Fruit fly (Drosophila melanogaster) whole organism, embryonic: ENCODE data around the gene HisCl1.

ENCODE experiments used
- Ada2b ChIP-seq: fragments of 200-800 bp; sonication (Bioruptor generic); IDR thresholded peaks from 2 replicates; pipeline ENCODE4 v1.3.6; 2022; ENCODE audit warnings: missing biosample characterization, missing genetic modification characterization
- CG10462 ChIP-seq: fragments of 200-800 bp; sonication (Bioruptor generic); optimal IDR thresholded peaks from 2 replicates; lab custom pipeline; 2016; ENCODE audit warnings: missing biosample characterization, missing genetic modification characterization
- CG12744 ChIP-seq: fragments of 200-800 bp; sonication (Bioruptor generic); optimal IDR thresholded peaks from 2 replicates; lab custom pipeline; 2016; ENCODE audit warnings: missing biosample characterization, missing genetic modification characterization
- CG13894 ChIP-seq: fragments of 200-800 bp; sonication (Bioruptor generic); optimal IDR thresholded peaks from 3 replicates; lab custom pipeline; 2018; ENCODE audit warnings: missing biosample characterization, mild to moderate bottlenecking, missing genetic modification characterization, moderate library complexity
- CG16779 ChIP-seq: fragments of 200-800 bp; sonication (Bioruptor generic); IDR thresholded peaks from 2 replicates; pipeline ENCODE4 v1.3.6; 2022; ENCODE audit warnings: missing biosample characterization, missing genetic modification characterization
- CG17359 ChIP-seq: fragments of 200-800 bp; sonication (Bioruptor generic); optimal IDR thresholded peaks from 3 replicates; lab custom pipeline; 2018; ENCODE audit warnings: missing biosample characterization, mild to moderate bottlenecking, missing genetic modification characterization, moderate library complexity
- CG2120 ChIP-seq: fragments of 200-800 bp; sonication (Bioruptor generic); optimal IDR thresholded peaks from 3 replicates; lab custom pipeline; 2016; ENCODE audit warnings: missing biosample characterization, missing genetic modification characterization
- CG34376 ChIP-seq: fragments of 200-800 bp; sonication (Bioruptor generic); optimal IDR thresholded peaks from 2 replicates; lab custom pipeline; 2018; ENCODE audit warnings: missing biosample characterization, mild to moderate bottlenecking, missing genetic modification characterization
- CG4360 ChIP-seq: fragments of 200-800 bp; sonication (Bioruptor generic); IDR thresholded peaks from 2 replicates; pipeline ENCODE4 v1.3.6; 2022; ENCODE audit warnings: missing biosample characterization, missing genetic modification characterization
- CG6254 ChIP-seq: fragments of 200-800 bp; sonication (Bioruptor generic); optimal IDR thresholded peaks from 3 replicates; lab custom pipeline; 2017; ENCODE audit warnings: mild to moderate bottlenecking, missing biosample characterization, missing genetic modification reagents, missing genetic modification characterization
- CG6654 ChIP-seq: fragments of 200-800 bp; sonication (Bioruptor generic); optimal IDR thresholded peaks from 2 replicates; lab custom pipeline; 2017; ENCODE audit warnings: missing biosample characterization, mild to moderate bottlenecking, missing genetic modification characterization
- CG8388 ChIP-seq: fragments of 200-800 bp; sonication (Bioruptor generic); optimal IDR thresholded peaks from 2 replicates; lab custom pipeline; 2019; ENCODE audit warnings: missing biosample characterization, mild to moderate bottlenecking, missing genetic modification characterization, moderate library complexity
- CG9797 ChIP-seq: fragments of 200-800 bp; sonication (Bioruptor generic); optimal IDR thresholded peaks from 3 replicates; lab custom pipeline; 2018; ENCODE audit warnings: missing biosample characterization, mild to moderate bottlenecking, missing genetic modification characterization
- Camta ChIP-seq: fragments of 200-800 bp; sonication (Bioruptor generic); optimal IDR thresholded peaks from 2 replicates; lab custom pipeline; 2016; ENCODE audit warnings: missing biosample characterization, missing genetic modification characterization
- D19B ChIP-seq: fragments of 200-800 bp; sonication (Bioruptor generic); optimal IDR thresholded peaks from 2 replicates; lab custom pipeline; 2017; ENCODE audit warnings: missing biosample characterization, mild to moderate bottlenecking, missing genetic modification characterization
- Dip3 ChIP-seq: fragments of 200-800 bp; sonication (Bioruptor generic); optimal IDR thresholded peaks from 3 replicates; lab custom pipeline; 2016; ENCODE audit warnings: missing biosample characterization, missing genetic modification characterization
- Dll ChIP-seq: fragments of 200-800 bp; sonication (Bioruptor generic); IDR thresholded peaks from 4 replicates; pipeline ENCODE4 v1.3.6; 2022; ENCODE audit warnings: missing biosample characterization, missing genetic modification characterization; ENCODE audit not compliant: partially characterized antibody
- Drgx ChIP-seq: fragments of 200-800 bp; sonication (Bioruptor generic); IDR thresholded peaks from 2 replicates; pipeline ENCODE4 v1.3.6; 2022; ENCODE audit warnings: missing biosample characterization, missing genetic modification characterization
- Fer2 ChIP-seq: fragments of 200-800 bp; sonication (Bioruptor generic); optimal IDR thresholded peaks from 2 replicates; lab custom pipeline; 2018; ENCODE audit warnings: missing biosample characterization, mild to moderate bottlenecking, missing genetic modification characterization, moderate library complexity
- HmgZ ChIP-seq: fragments of 200-800 bp; sonication (Bioruptor generic); optimal IDR thresholded peaks from 2 replicates; lab custom pipeline; 2018; ENCODE audit warnings: missing biosample characterization, mild to moderate bottlenecking, missing genetic modification characterization
- Med ChIP-seq: fragments of 200-800 bp; sonication (Bioruptor generic); peaks from one replicate; lab custom pipeline; 2016; ENCODE audit warnings: missing biosample characterization, missing genetic modification characterization, mild to moderate bottlenecking, inconsistent platforms, moderate library complexity
- Oli ChIP-seq: fragments of 200-800 bp; sonication (Bioruptor generic); optimal IDR thresholded peaks from 2 replicates; lab custom pipeline; 2018; ENCODE audit warnings: missing biosample characterization, mild to moderate bottlenecking, missing genetic modification characterization, moderate library complexity
- Rx ChIP-seq: fragments of 200-800 bp; sonication (Bioruptor generic); IDR thresholded peaks from 2 replicates; pipeline ENCODE4 v1.3.6; 2022; ENCODE audit warnings: missing biosample characterization, missing genetic modification characterization
- Trl ChIP-seq, 3 experiments: fragments of >200 bp in 2 of 3; fragments of 200-800 bp in 1 of 3; sonication (Bioruptor generic) in 1 of 3; optimal IDR thresholded peaks; 2 replicates in 1 of 3; 3 replicates in 2 of 3; lab custom pipeline; 2016 to 2017; ENCODE audit warnings: missing biosample characterization in 1 of 3, missing genetic modification characterization in 1 of 3
- Xrp1 ChIP-seq: fragments of 200-800 bp; sonication (Bioruptor generic); IDR thresholded peaks from 2 replicates; pipeline ENCODE4 v1.3.6; 2022; ENCODE audit warnings: missing biosample characterization, missing genetic modification characterization
- YL-1 ChIP-seq: fragments of 200-800 bp; sonication (Bioruptor generic); optimal IDR thresholded peaks from 3 replicates; lab custom pipeline; 2017; ENCODE audit warnings: missing biosample characterization, mild to moderate bottlenecking, missing genetic modification characterization
- abd-A ChIP-seq: fragments of 200-800 bp; sonication (Bioruptor generic); optimal IDR thresholded peaks from 3 replicates; lab custom pipeline; 2019; ENCODE audit warnings: missing biosample characterization, mild to moderate bottlenecking, missing genetic modification characterization, moderate library complexity
- al ChIP-seq: fragments of 200-800 bp; sonication (Bioruptor generic); IDR thresholded peaks from 2 replicates; pipeline ENCODE4 v1.3.6; 2022; ENCODE audit warnings: missing biosample characterization, missing genetic modification characterization
- cg ChIP-seq: fragments of 200-800 bp; sonication (Bioruptor generic); optimal IDR thresholded peaks from 3 replicates; lab custom pipeline; 2019; ENCODE audit warnings: missing biosample characterization, mild to moderate bottlenecking, missing genetic modification characterization, moderate library complexity
- chif ChIP-seq, 2 experiments: fragments of 200-800 bp; sonication (Bioruptor generic); optimal IDR thresholded peaks; 3 replicates each; lab custom pipeline; 2016; ENCODE audit warnings: missing biosample characterization in 2 of 2, missing genetic modification characterization in 2 of 2
- chinmo ChIP-seq: fragments of 200-800 bp; sonication (Bioruptor generic); IDR thresholded peaks from 4 replicates; pipeline ENCODE4 v1.3.6; 2022; ENCODE audit warnings: missing biosample characterization, missing genetic modification characterization; ENCODE audit not compliant: partially characterized antibody
- chm ChIP-seq: fragments of 200-800 bp; sonication (Bioruptor generic); IDR thresholded peaks from 2 replicates; pipeline ENCODE4 v1.3.6; 2022; ENCODE audit warnings: missing biosample characterization, missing genetic modification characterization
- ci ChIP-seq: fragments of 200-800 bp; sonication (Bioruptor generic); IDR thresholded peaks from 3 replicates; pipeline ENCODE4 v1.3.6; 2022; ENCODE audit warnings: missing biosample characterization, missing genetic modification characterization
- crc ChIP-seq: fragments of 200-800 bp; sonication (Bioruptor generic); optimal IDR thresholded peaks from 2 replicates; lab custom pipeline; 2016; ENCODE audit warnings: missing biosample characterization, missing genetic modification characterization
- gsb ChIP-seq: fragments of 200-800 bp; sonication (Bioruptor generic); IDR thresholded peaks from 2 replicates; pipeline ENCODE4 v1.3.6; 2022; ENCODE audit warnings: missing biosample characterization, missing genetic modification characterization
- inv ChIP-seq: fragments of 200-800 bp; sonication (Bioruptor generic); IDR thresholded peaks from 2 replicates; pipeline ENCODE4 v1.3.6; 2022; ENCODE audit warnings: missing biosample characterization, missing genetic modification characterization; ENCODE audit not compliant: partially characterized antibody
- kni ChIP-seq: fragments of 200-800 bp; sonication (Bioruptor generic); optimal IDR thresholded peaks from 3 replicates; lab custom pipeline; 2017; ENCODE audit warnings: mild to moderate bottlenecking, missing biosample characterization, missing genetic modification reagents, missing genetic modification characterization
- maf-S ChIP-seq: fragments of 200-800 bp; sonication (Bioruptor generic); optimal IDR thresholded peaks from 2 replicates; lab custom pipeline; 2016; ENCODE audit warnings: missing biosample characterization, missing genetic modification characterization
- nerfin-1 ChIP-seq: fragments of 200-800 bp; sonication (Bioruptor generic); optimal IDR thresholded peaks from 3 replicates; lab custom pipeline; 2019; ENCODE audit warnings: missing biosample characterization, mild to moderate bottlenecking, missing genetic modification characterization, moderate library complexity
- onecut ChIP-seq: fragments of 200-800 bp; sonication (Bioruptor generic); IDR thresholded peaks from 2 replicates; pipeline ENCODE4 v1.3.6; 2022; ENCODE audit warnings: missing biosample characterization, missing genetic modification characterization
- p53 ChIP-seq: fragments of 200-800 bp; sonication (Bioruptor generic); optimal IDR thresholded peaks from 2 replicates; lab custom pipeline; 2016; ENCODE audit warnings: missing biosample characterization, missing genetic modification characterization
- phol ChIP-seq: fragments of 200-800 bp; sonication (Bioruptor generic); optimal IDR thresholded peaks from 3 replicates; lab custom pipeline; 2018; ENCODE audit warnings: missing biosample characterization, mild to moderate bottlenecking, missing genetic modification characterization, moderate library complexity
- pros ChIP-seq: fragments of 200-800 bp; sonication (Bioruptor generic); optimal IDR thresholded peaks from 3 replicates; lab custom pipeline; 2019; ENCODE audit warnings: missing biosample characterization, mild to moderate bottlenecking, missing genetic modification characterization, moderate library complexity
- row ChIP-seq: fragments of 200-800 bp; sonication (Bioruptor generic); IDR thresholded peaks from 3 replicates; pipeline ENCODE4 v1.3.6; 2022; ENCODE audit warnings: missing biosample characterization, missing genetic modification characterization
- seq ChIP-seq: fragments of 200-800 bp; sonication (Bioruptor generic); IDR thresholded peaks from 2 replicates; pipeline ENCODE4 v1.3.6; 2022; ENCODE audit warnings: missing biosample characterization, missing genetic modification characterization
- sqz ChIP-seq: fragments of 200-800 bp; sonication (Bioruptor generic); optimal IDR thresholded peaks from 3 replicates; lab custom pipeline; 2018; ENCODE audit warnings: missing biosample characterization, mild to moderate bottlenecking, missing genetic modification characterization
- stc ChIP-seq: fragments of 200-800 bp; sonication (Bioruptor generic); IDR thresholded peaks from 2 replicates; pipeline ENCODE4 v1.3.6; 2022; ENCODE audit warnings: missing biosample characterization, missing genetic modification characterization
- tll ChIP-seq, 2 experiments: fragments of 200-800 bp in 1 of 2; fragments of >200 bp in 1 of 2; sonication (Bioruptor generic) in 1 of 2; optimal IDR thresholded peaks; 2 replicates each; lab custom pipeline; 2017 to 2019; ENCODE audit warnings: missing biosample characterization in 2 of 2, missing genetic modification characterization in 2 of 2, mild to moderate bottlenecking in 1 of 2, moderate library complexity in 1 of 2
- twi ChIP-seq: fragments of 200-800 bp; optimal IDR thresholded peaks from 2 replicates; lab custom pipeline; 2019; ENCODE audit warnings: missing biosample characterization, mild to moderate bottlenecking, missing genetic modification characterization, moderate library complexity
- z ChIP-seq: fragments of 200-800 bp; sonication (Bioruptor generic); IDR thresholded peaks from 3 replicates; pipeline ENCODE4 v1.3.6; 2022; ENCODE audit warnings: missing biosample characterization, missing genetic modification characterization

Gene HisCl1

dm6 chr3R:11776068-11776767 is 10.8 kb upstream of the HisCl1 start:
- TF ChIP-seq YL-1 (GFP tag; lab: Kevin White, UChicago) (no peak), Trl (optimal IDR thresholded peaks at IDR 0.05; lab: Kevin White, UChicago) (peak in 1 of 2 experiments; percentile 19), Trl (GFP tag; optimal IDR thresholded peaks at IDR 0.05; lab: Kevin White, UChicago) (no peak), Oli (no peak), CG8388 (no peak), CG34376 (GFP tag; lab: Kevin White, UChicago) (no peak), ci (GFP tag; lab: Robert Waterston, UW) (no peak), Camta (no peak), inv (no peak), Rx (no peak), Dip3 (no peak), CG10462 (no peak), stc (GFP tag; lab: Robert Waterston, UW) (no peak), Med (peak; percentile 63), al (GFP tag; lab: Robert Waterston, UW) (no peak), maf-S (GFP tag; lab: Kevin White, UChicago) (no peak), tll (GFP tag; optimal IDR thresholded peaks at IDR 0.05; lab: Kevin White, UChicago) (peak in 1 of 2 experiments; percentile 16), CG9797 (no peak), twi (tag; lab: Kevin White, UChicago) (peak; percentile 94), cg (GFP tag; lab: Kevin White, UChicago) (peak; percentile 82), z (peak; percentile 88), phol (no peak), D19B (peak; percentile 20), onecut (GFP tag; lab: Robert Waterston, UW) (peak; percentile 75), p53 (GFP tag; lab: Kevin White, UChicago) (no peak), Ada2b (GFP tag; lab: Robert Waterston, UW) (no peak), pros (GFP tag; lab: Kevin White, UChicago) (peak; percentile 97), HmgZ (no peak), nerfin-1 (peak; percentile 42), abd-A (tag; lab: Kevin White, UChicago) (peak; percentile 83), CG13894 (tag; lab: Kevin White, UChicago) (peak; percentile 24), CG6654 (GFP tag; lab: Kevin White, UChicago) (no peak), Xrp1 (GFP tag; lab: Robert Waterston, UW) (no peak), sqz (GFP tag; lab: Kevin White, UChicago) (peak; percentile 13), row (GFP tag; lab: Robert Waterston, UW) (peak; percentile 22; the same call in 1 of the 3 replicates), gsb (GFP tag; lab: Robert Waterston, UW) (no peak), CG4360 (GFP tag; lab: Robert Waterston, UW) (0 out of 2 replicates have a peak, but pooled peaks have one; percentile 58), kni (GFP tag; lab: Kevin White, UChicago) (peak; percentile 25), CG16779 (GFP tag; lab: Robert Waterston, UW) (no peak), seq (GFP tag; lab: Robert Waterston, UW) (peak; percentile 72; the same call in 1 of the 2 replicates), chif (GFP tag; optimal IDR thresholded peaks at IDR 0.05; lab: Kevin White, UChicago) (no peak)
- TF ChIP-seq, all 482 proteins: peak for 17

dm6 chr3R:11777058-11777457 is 9.9 kb upstream of the HisCl1 start:
- TF ChIP-seq chinmo (0 out of 4 replicates have a peak, but pooled peaks have one; percentile 42), CG12744 (GFP tag; lab: Kevin White, UChicago) (peak; percentile 10), row (GFP tag; lab: Robert Waterston, UW) (peak; percentile 62), crc (GFP tag; lab: Kevin White, UChicago) (no peak), CG6254 (GFP tag; lab: Kevin White, UChicago) (peak; percentile 47), CG2120 (GFP tag; lab: Kevin White, UChicago) (peak; percentile 6), Med (peak; percentile 81), Fer2 (tag; lab: Kevin White, UChicago) (no peak), Dll (0 out of 4 replicates have a peak, but pooled peaks have one; percentile 43), chm (GFP tag; lab: Robert Waterston, UW) (peak; percentile 55), Drgx (GFP tag; lab: Robert Waterston, UW) (peak; percentile 19; the same call in 1 of the 2 replicates), Xrp1 (GFP tag; lab: Robert Waterston, UW) (0 out of 2 replicates have a peak, but pooled peaks have one; percentile 13), CG17359 (tag; lab: Kevin White, UChicago) (peak; percentile 8), abd-A (tag; lab: Kevin White, UChicago) (peak; percentile 68)
